Worm (Caenorhabditis elegans) whole organism, mixed stage, embryonic: ENCODE measurements around the gene hsp-75.

ENCODE experiments used
- M03D4.4 ChIP-seq: sonication (generic microtip); optimal IDR thresholded peaks from 2 replicates; lab custom pipeline; 2017; ENCODE audit warnings: mild to moderate bottlenecking, missing genetic modification characterization, missing compliant biosample characterization
- bed-3 ChIP-seq: fragments of 200-800 bp; sonication (Bioruptor generic); optimal IDR thresholded peaks from 3 replicates; lab custom pipeline; 2018; ENCODE audit warnings: mild to moderate bottlenecking, missing genetic modification characterization, moderate library complexity, missing compliant biosample characterization
- blmp-1 ChIP-seq: fragments of 150-350 bp; optimal IDR thresholded peaks from 2 replicates; lab custom pipeline; 2014; ENCODE audit warnings: missing biosample characterization, missing genetic modification characterization
- ceh-43 ChIP-seq: fragments of 200-800 bp; sonication (Bioruptor generic); optimal IDR thresholded peaks from 2 replicates; lab custom pipeline; 2018; ENCODE audit warnings: mild to moderate bottlenecking, missing genetic modification characterization, moderate library complexity, missing compliant biosample characterization
- cnd-1 ChIP-seq: fragments of 200-800 bp; sonication (Bioruptor generic); optimal IDR thresholded peaks from 2 replicates; lab custom pipeline; 2018; ENCODE audit warnings: mild to moderate bottlenecking, missing genetic modification characterization, missing compliant biosample characterization
- elt-1 ChIP-seq: sonication (generic microtip); optimal IDR thresholded peaks from 2 replicates; lab custom pipeline; 2017; ENCODE audit warnings: missing genetic modification characterization, mild to moderate bottlenecking, missing compliant biosample characterization, antibody characterized with exemption, moderate library complexity, borderline replicate concordance; ENCODE audit not compliant: insufficient read depth
- elt-3 ChIP-seq: fragments of 150-350 bp; optimal IDR thresholded peaks from 2 replicates; lab custom pipeline; 2014; ENCODE audit warnings: missing biosample characterization, missing genetic modification characterization
- flh-1 ChIP-seq: fragments of 200-800 bp; sonication (Bioruptor generic); optimal IDR thresholded peaks from 2 replicates; lab custom pipeline; 2018; ENCODE audit warnings: mild to moderate bottlenecking, missing genetic modification characterization, moderate library complexity, missing compliant biosample characterization
- ham-2 ChIP-seq: fragments of 200-800 bp; sonication (Bioruptor generic); optimal IDR thresholded peaks from 2 replicates; lab custom pipeline; 2018; ENCODE audit warnings: mild to moderate bottlenecking, missing genetic modification characterization, missing compliant biosample characterization
- lsy-2 ChIP-seq: fragments of 150-350 bp; optimal IDR thresholded peaks from 2 replicates; lab custom pipeline; 2014; ENCODE audit warnings: missing biosample characterization, missing genetic modification characterization
- nhr-12 ChIP-seq: fragments of 150-350 bp; optimal IDR thresholded peaks from 2 replicates; lab custom pipeline; 2014; ENCODE audit warnings: missing biosample characterization, missing genetic modification characterization
- nhr-28 ChIP-seq: fragments of 150-350 bp; optimal IDR thresholded peaks from 2 replicates; lab custom pipeline; 2014; ENCODE audit warnings: missing biosample characterization, missing genetic modification characterization
- nhr-76 ChIP-seq: sonication (generic microtip); optimal IDR thresholded peaks from 2 replicates; lab custom pipeline; 2017; ENCODE audit warnings: missing biosample characterization, missing genetic modification characterization
- pha-4 ChIP-seq: fragments of 150-350 bp; optimal IDR thresholded peaks from 2 replicates; lab custom pipeline; 2018; ENCODE audit warnings: missing biosample characterization, missing genetic modification reagents, missing genetic modification characterization
- snpc-4 ChIP-seq: fragments of 150-350 bp; optimal IDR thresholded peaks from 2 replicates; lab custom pipeline; 2014; ENCODE audit warnings: missing biosample characterization, missing genetic modification characterization
- zip-8 ChIP-seq: fragments of 150-350 bp; optimal IDR thresholded peaks from 2 replicates; lab custom pipeline; 2014; ENCODE audit warnings: missing biosample characterization, missing genetic modification characterization

hsp-75 gene

DNA sequence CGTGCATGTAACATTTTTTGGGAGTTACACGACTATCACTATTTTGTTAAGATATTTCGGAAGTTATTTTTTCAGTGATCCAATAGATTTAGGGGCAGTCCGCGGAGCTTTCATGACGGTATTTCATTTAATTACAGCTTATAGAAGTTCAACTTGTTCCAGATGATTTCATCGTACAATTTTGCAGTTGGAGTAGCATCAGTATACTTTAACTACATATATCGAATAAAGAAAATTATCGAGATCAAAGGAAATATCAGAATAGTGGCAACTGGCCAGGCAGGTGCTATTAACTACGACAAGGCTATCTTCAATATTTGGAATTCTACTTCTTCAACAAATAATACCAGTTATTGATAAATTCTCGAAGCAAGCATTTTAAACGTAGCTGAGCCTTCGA lies 48.0 kb downstream of the hsp-75 start:
- no peak for TF ChIP-seq nhr-28 (tag; lab: Kevin White, UChicago)
- no peak for TF ChIP-seq nhr-12 (tag; lab: Kevin White, UChicago)
- TF ChIP-seq zip-8 (tag; lab: Kevin White, UChicago) = no peak
- TF ChIP-seq blmp-1 (tag; lab: Kevin White, UChicago) = no peak
- no peak for TF ChIP-seq snpc-4
- TF ChIP-seq flh-1 (GFP tag; lab: Kevin White, UChicago) = no peak
- TF ChIP-seq elt-3 = no peak
- TF ChIP-seq pha-4 = no peak
- TF ChIP-seq ceh-43 (GFP tag; lab: Kevin White, UChicago) = no peak
- no peak for TF ChIP-seq lsy-2 (tag; lab: Kevin White, UChicago)
- TF ChIP-seq cnd-1 (tag; lab: Kevin White, UChicago) = no peak
- no peak for TF ChIP-seq elt-1 (tag; lab: Kevin White, UChicago)
- TF ChIP-seq M03D4.4 (tag; lab: Kevin White, UChicago) = no peak
- TF ChIP-seq nhr-76 = no peak
- TF ChIP-seq ham-2 = no peak
- no peak for TF ChIP-seq bed-3 (GFP tag; lab: Kevin White, UChicago)
- TF ChIP-seq, all 35 proteins: peak for 0
